Fruit fly (Drosophila melanogaster) whole organism, embryonic: ENCODE results near the gene Rpn12.

Experiments
- BEAF-32 ChIP-seq: fragments of 200-800 bp; sonication (Bioruptor generic); optimal IDR thresholded peaks from 3 replicates; lab custom pipeline; 2017; ENCODE audit warnings: missing biosample characterization, missing genetic modification characterization, mild to moderate bottlenecking, moderate library complexity, missing genetic modification reagents
- CG10959 ChIP-seq: fragments of 200-800 bp; sonication (Bioruptor generic); IDR thresholded peaks from 2 replicates; pipeline ENCODE4 v1.3.6; 2022; ENCODE audit warnings: missing biosample characterization, missing genetic modification characterization
- CG13287 ChIP-seq: fragments of 200-800 bp; sonication (Bioruptor generic); IDR thresholded peaks from 2 replicates; pipeline ENCODE4 v1.3.6; 2022; ENCODE audit warnings: missing biosample characterization, missing genetic modification characterization; ENCODE audit not compliant: partially characterized antibody
- CG14860 ChIP-seq: fragments of 200-800 bp; sonication (Bioruptor generic); IDR thresholded peaks from 3 replicates; pipeline ENCODE4 v1.3.6; 2022; ENCODE audit warnings: missing biosample characterization, missing genetic modification characterization; ENCODE audit not compliant: partially characterized antibody
- CG1832 ChIP-seq: fragments of 200-800 bp; sonication (Bioruptor generic); optimal IDR thresholded peaks from 2 replicates; lab custom pipeline; 2017; ENCODE audit warnings: missing biosample characterization, mild to moderate bottlenecking, missing genetic modification characterization, inconsistent platforms
- CG2116 ChIP-seq: fragments of 200-800 bp; sonication (Bioruptor generic); optimal IDR thresholded peaks from 3 replicates; lab custom pipeline; 2018; ENCODE audit warnings: missing biosample characterization, mild to moderate bottlenecking, missing genetic modification characterization
- CG2678 ChIP-seq: fragments of 200-800 bp; sonication (Bioruptor generic); optimal IDR thresholded peaks from 3 replicates; lab custom pipeline; 2019; ENCODE audit warnings: missing biosample characterization, mild to moderate bottlenecking, missing genetic modification characterization, moderate library complexity
- CG33557 ChIP-seq: fragments of 200-800 bp; sonication (Bioruptor generic); optimal IDR thresholded peaks from 2 replicates; lab custom pipeline; 2019; ENCODE audit warnings: missing biosample characterization, mild to moderate bottlenecking, missing genetic modification characterization, moderate library complexity
- CG34376 ChIP-seq: fragments of 200-800 bp; sonication (Bioruptor generic); optimal IDR thresholded peaks from 2 replicates; lab custom pipeline; 2018; ENCODE audit warnings: missing biosample characterization, mild to moderate bottlenecking, missing genetic modification characterization
- CG3726 ChIP-seq: fragments of 200-800 bp; sonication (Bioruptor generic); IDR thresholded peaks from 3 replicates; pipeline ENCODE4, ENCODE4 v1.3.6; 2022; ENCODE audit warnings: missing biosample characterization, missing genetic modification characterization
- CG42726 ChIP-seq: fragments of 200-800 bp; sonication (Bioruptor generic); IDR thresholded peaks from 2 replicates; pipeline ENCODE4 v1.3.6; 2022; ENCODE audit warnings: missing biosample characterization, missing genetic modification characterization; ENCODE audit not compliant: partially characterized antibody
- CG4707 ChIP-seq: fragments of 200-800 bp; sonication (Bioruptor generic); optimal IDR thresholded peaks from 2 replicates; lab custom pipeline; 2018; ENCODE audit warnings: missing biosample characterization, mild to moderate bottlenecking, missing genetic modification characterization, moderate library complexity
- CG6272 ChIP-seq: fragments of 200-800 bp; sonication (Bioruptor generic); IDR thresholded peaks from 2 replicates; pipeline ENCODE4 v1.3.6; 2022; ENCODE audit warnings: missing biosample characterization, missing genetic modification characterization
- CG6765 ChIP-seq: fragments of 200-800 bp; sonication (Bioruptor generic); optimal IDR thresholded peaks from 3 replicates; lab custom pipeline; 2017; ENCODE audit warnings: missing biosample characterization, mild to moderate bottlenecking, missing genetic modification characterization
- CG6854 ChIP-seq: fragments of 200-800 bp; sonication (Bioruptor generic); optimal IDR thresholded peaks from 3 replicates; lab custom pipeline; 2017; ENCODE audit warnings: missing biosample characterization, mild to moderate bottlenecking, missing genetic modification characterization
- CG7357 ChIP-seq: fragments of 200-800 bp; sonication (Bioruptor generic); IDR thresholded peaks from 3 replicates; pipeline ENCODE4 v1.3.6; 2022; ENCODE audit warnings: missing biosample characterization, missing genetic modification characterization
- CG8924 ChIP-seq: fragments of 200-800 bp; optimal IDR thresholded peaks from 3 replicates; lab custom pipeline; 2019; ENCODE audit warnings: missing biosample characterization, mild to moderate bottlenecking, missing genetic modification characterization, moderate library complexity
- Deaf1 ChIP-seq: fragments of 200-800 bp; optimal IDR thresholded peaks from 3 replicates; lab custom pipeline; 2019; ENCODE audit warnings: missing biosample characterization, mild to moderate bottlenecking, missing genetic modification characterization, moderate library complexity
- HLH3B ChIP-seq: fragments of 200-800 bp; sonication (Bioruptor generic); IDR thresholded peaks from 2 replicates; pipeline ENCODE4 v1.3.6; 2022; ENCODE audit warnings: missing biosample characterization, missing genetic modification characterization
- HLHmδ ChIP-seq: fragments of 200-800 bp; sonication (Bioruptor generic); optimal IDR thresholded peaks from 2 replicates; lab custom pipeline; 2018; ENCODE audit warnings: missing biosample characterization, mild to moderate bottlenecking, missing genetic modification characterization, moderate library complexity
- Max ChIP-seq: fragments of 200-800 bp; sonication (Bioruptor generic); optimal IDR thresholded peaks from 2 replicates; lab custom pipeline; 2016; ENCODE audit warnings: missing biosample characterization, mild to moderate bottlenecking, missing genetic modification characterization
- Myb ChIP-seq: fragments of 200-800 bp; sonication (Bioruptor generic); optimal IDR thresholded peaks from 2 replicates; lab custom pipeline; 2016; ENCODE audit warnings: missing biosample characterization, missing genetic modification characterization
- Neu2 ChIP-seq: fragments of 200-800 bp; sonication (Bioruptor generic); optimal IDR thresholded peaks from 3 replicates; lab custom pipeline; 2016; ENCODE audit warnings: missing biosample characterization, missing genetic modification characterization, borderline replicate concordance
- Scr ChIP-seq: fragments of 200-800 bp; sonication (Bioruptor generic); IDR thresholded peaks from 2 replicates; pipeline ENCODE4 v1.3.6; 2022; ENCODE audit warnings: missing biosample characterization, missing genetic modification characterization; ENCODE audit not compliant: partially characterized antibody
- bab2 ChIP-seq: fragments of 200-800 bp; sonication (Bioruptor generic); optimal IDR thresholded peaks from 2 replicates; lab custom pipeline; 2016; ENCODE audit warnings: missing biosample characterization, missing genetic modification characterization
- caup ChIP-seq: fragments of 200-800 bp; sonication (Bioruptor generic); optimal IDR thresholded peaks from 3 replicates; lab custom pipeline; 2017; ENCODE audit warnings: missing biosample characterization, mild to moderate bottlenecking, missing genetic modification characterization, moderate library complexity; ENCODE audit not compliant: severe bottlenecking
- esg ChIP-seq: fragments of 200-800 bp; sonication (Bioruptor generic); conservative IDR thresholded peaks from 2 replicates; pipeline ENCODE4 v1.3.6; 2022; ENCODE audit warnings: missing biosample characterization, missing genetic modification characterization
- fd96Cb ChIP-seq: fragments of 200-800 bp; sonication (Bioruptor generic); optimal IDR thresholded peaks from 2 replicates; lab custom pipeline; 2018; ENCODE audit warnings: missing biosample characterization, mild to moderate bottlenecking, missing genetic modification characterization, moderate library complexity
- gce ChIP-seq: fragments of 200-800 bp; sonication (Bioruptor generic); IDR thresholded peaks from 3 replicates; pipeline ENCODE4 v1.3.6; 2022; ENCODE audit warnings: missing biosample characterization, missing genetic modification characterization
- hbn ChIP-seq: fragments of 200-800 bp; sonication (Bioruptor generic); IDR thresholded peaks from 2 replicates; pipeline ENCODE4 v1.3.6; 2022; ENCODE audit warnings: missing biosample characterization, missing genetic modification characterization; ENCODE audit not compliant: partially characterized antibody
- kah ChIP-seq: fragments of 200-800 bp; sonication (Bioruptor generic); optimal IDR thresholded peaks from 2 replicates; lab custom pipeline; 2018; ENCODE audit warnings: missing biosample characterization, mild to moderate bottlenecking, missing genetic modification characterization
- knrl ChIP-seq: fragments of 200-800 bp; sonication (Bioruptor generic); IDR thresholded peaks from 3 replicates; pipeline ENCODE4 v1.3.6; 2022; ENCODE audit warnings: missing biosample characterization, missing genetic modification characterization; ENCODE audit not compliant: partially characterized antibody
- lab ChIP-seq: fragments of 200-800 bp; sonication (Bioruptor generic); optimal IDR thresholded peaks from 3 replicates; lab custom pipeline; 2017; ENCODE audit warnings: missing biosample characterization, missing genetic modification characterization, mild to moderate bottlenecking, moderate library complexity, missing genetic modification reagents
- nerfin-2 ChIP-seq: fragments of 200-800 bp; sonication (Bioruptor generic); IDR thresholded peaks from 2 replicates; pipeline ENCODE4 v1.3.6; 2022; ENCODE audit warnings: missing biosample characterization, missing genetic modification characterization; ENCODE audit not compliant: partially characterized antibody
- oc ChIP-seq: fragments of 200-800 bp; sonication (Bioruptor generic); optimal IDR thresholded peaks from 2 replicates; lab custom pipeline; 2018; ENCODE audit warnings: missing biosample characterization, mild to moderate bottlenecking, missing genetic modification characterization, moderate library complexity
- odd ChIP-seq: fragments of 200-800 bp; sonication (Bioruptor generic); optimal IDR thresholded peaks from 2 replicates; lab custom pipeline; 2017; ENCODE audit warnings: missing biosample characterization, mild to moderate bottlenecking, missing genetic modification characterization
- org-1 ChIP-seq: fragments of 200-800 bp; sonication (Bioruptor generic); optimal IDR thresholded peaks from 2 replicates; lab custom pipeline; 2017; ENCODE audit warnings: missing biosample characterization, missing genetic modification characterization
- pzg ChIP-seq: fragments of 200-800 bp; sonication (Bioruptor generic); optimal IDR thresholded peaks from 3 replicates; lab custom pipeline; 2018; ENCODE audit warnings: missing biosample characterization, mild to moderate bottlenecking, missing genetic modification characterization, moderate library complexity
- scrt ChIP-seq: fragments of 200-800 bp; sonication (Bioruptor generic); optimal IDR thresholded peaks from 2 replicates; lab custom pipeline; 2018; ENCODE audit warnings: missing biosample characterization, mild to moderate bottlenecking, missing genetic modification characterization, moderate library complexity
- zf30C ChIP-seq: fragments of 200-800 bp; sonication (Bioruptor generic); optimal IDR thresholded peaks from 3 replicates; lab custom pipeline; 2018; ENCODE audit warnings: missing biosample characterization, mild to moderate bottlenecking, missing genetic modification characterization
- zfh1 ChIP-seq: fragments of 200-800 bp; sonication (Bioruptor generic); IDR thresholded peaks from 3 replicates; pipeline ENCODE4 v1.3.6; 2022; ENCODE audit warnings: missing biosample characterization, missing genetic modification characterization

Gene Rpn12

DNA sequence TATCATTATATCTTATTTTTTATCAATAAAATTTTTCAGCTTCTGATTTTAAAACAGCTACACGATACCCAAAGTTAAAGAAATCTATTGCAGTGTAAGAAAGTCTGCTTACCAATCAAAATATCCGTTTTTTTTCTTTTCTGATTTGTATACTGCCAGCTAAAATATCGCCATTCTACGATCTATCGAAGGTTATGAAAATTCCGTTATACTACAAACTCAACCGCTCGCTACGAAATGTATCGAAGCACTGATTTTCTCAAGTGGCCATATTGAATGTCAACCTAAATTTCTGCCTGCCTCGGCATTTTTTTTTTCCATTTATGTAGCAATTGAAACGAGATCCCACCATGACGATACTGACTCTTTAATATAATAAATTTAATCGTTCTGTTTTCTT, 2.8 kb upstream of the Rpn12 start, which contains the start of gene nxf2 (continued):
- no peak for TF ChIP-seq CG42726
- TF ChIP-seq CG14860 (GFP tag; lab: Robert Waterston, UW), result no peak
- TF ChIP-seq oc (tag; lab: Kevin White, UChicago), result no peak
- no peak for TF ChIP-seq bab2 (GFP tag; lab: Kevin White, UChicago)
- peak; percentile 57; the same call in 2 of the 3 replicates for TF ChIP-seq knrl (GFP tag; lab: Robert Waterston, UW)
- no peak for TF ChIP-seq CG10959
- TF ChIP-seq CG13287 (GFP tag; lab: Robert Waterston, UW), result peak; percentile 47
- TF ChIP-seq zf30C, result no peak
- peak; percentile 61 for TF ChIP-seq BEAF-32 (GFP tag; lab: Kevin White, UChicago)
- TF ChIP-seq Max (GFP tag; lab: Kevin White, UChicago), result no peak
- no peak for TF ChIP-seq caup
- TF ChIP-seq hbn (GFP tag; lab: Robert Waterston, UW), result peak; percentile 44; the same call in 1 of the 2 replicates
- TF ChIP-seq CG8924, result no peak
- TF ChIP-seq CG3726 (GFP tag; lab: Robert Waterston, UW), result no peak
- TF ChIP-seq esg (GFP tag; lab: Robert Waterston, UW), result no peak
- TF ChIP-seq CG33557 (GFP tag; lab: Kevin White, UChicago), result no peak
- no peak for TF ChIP-seq CG7357
- no peak for TF ChIP-seq HLH3B (GFP tag; lab: Robert Waterston, UW)
- TF ChIP-seq CG6765 (GFP tag; lab: Kevin White, UChicago), result no peak
- TF ChIP-seq CG1832 (GFP tag; lab: Kevin White, UChicago), result no peak
- TF ChIP-seq CG2678 (tag; lab: Kevin White, UChicago), result no peak
- no peak for TF ChIP-seq scrt (GFP tag; lab: Kevin White, UChicago)
- peak; percentile 66 for TF ChIP-seq Scr (GFP tag; lab: Robert Waterston, UW)
- no peak for TF ChIP-seq CG6854 (GFP tag; lab: Kevin White, UChicago)
- no peak for TF ChIP-seq CG6272
- TF ChIP-seq Neu2 (GFP tag; lab: Kevin White, UChicago), result peak; percentile 62
- no peak for TF ChIP-seq pzg (GFP tag; lab: Kevin White, UChicago)
- no peak for TF ChIP-seq CG34376 (GFP tag; lab: Kevin White, UChicago)
- TF ChIP-seq lab (GFP tag; lab: Kevin White, UChicago), result no peak
- TF ChIP-seq gce (GFP tag; lab: Robert Waterston, UW), result no peak
- TF ChIP-seq HLHmδ (GFP tag; lab: Kevin White, UChicago), result no peak
- no peak for TF ChIP-seq CG4707
- no peak for TF ChIP-seq nerfin-2 (GFP tag; lab: Robert Waterston, UW)
- peak; percentile 55 for TF ChIP-seq CG2116 (GFP tag; lab: Kevin White, UChicago)
- no peak for TF ChIP-seq kah (GFP tag; lab: Kevin White, UChicago)
- TF ChIP-seq fd96Cb, result no peak
- no peak for TF ChIP-seq odd (GFP tag; lab: Kevin White, UChicago)
- TF ChIP-seq Deaf1 (tag; lab: Kevin White, UChicago), result no peak
- no peak for TF ChIP-seq zfh1 (GFP tag; lab: Robert Waterston, UW)
- peak; percentile 54 for TF ChIP-seq Myb (GFP tag; lab: Kevin White, UChicago)
- no peak for TF ChIP-seq org-1 (GFP tag; lab: Kevin White, UChicago)
